Fruit fly (Drosophila melanogaster): ENCODE results near the gene CCT6.

CCT6 gene

dm6 chrX:15737110-15737509 is 9.3 kb upstream of the CCT6 start, which contains the start of gene Arp6:
Gene Arp6, minus strand, starts transcription at chrX:15737120.
- TF ChIP-seq CoRest (tag; optimal IDR thresholded peaks at IDR 0.05) (no peak), CG10267 (tag; optimal IDR thresholded peaks at IDR 0.05) (peak; percentile 38), CG15514 (GFP tag; optimal IDR thresholded peaks at IDR 0.05) (peak; percentile 26), Sry-δ (GFP tag; optimal IDR thresholded peaks at IDR 0.05) (peak; percentile 7), CG30020 (tag; optimal IDR thresholded peaks at IDR 0.05) (peak; percentile 1), Myb (GFP tag; optimal IDR thresholded peaks at IDR 0.05) (peak; percentile 48), sug (tag; optimal IDR thresholded peaks at IDR 0.05) (peak; percentile 6), crp (GFP tag; optimal IDR thresholded peaks at IDR 0.05) (peak in 1 of 2 experiments; percentile 65), tx (GFP tag; optimal IDR thresholded peaks at IDR 0.05) (no peak), unc-4 (GFP tag; IDR thresholded peaks at IDR 0.05; ENCODE audit: partially characterized antibody) (0 out of 2 replicates have a peak, but pooled peaks have one; percentile 24), fru (optimal IDR thresholded peaks at IDR 0.05) (no peak), MBD-R2 (GFP tag; IDR thresholded peaks at IDR 0.05) (no peak), CG14710 (tag; optimal IDR thresholded peaks at IDR 0.05) (peak; percentile 26), Dref (GFP tag; IDR thresholded peaks at IDR 0.05) (peak; percentile 57), sima (GFP tag; optimal IDR thresholded peaks at IDR 0.05) (no peak), Dll (GFP tag; IDR thresholded peaks at IDR 0.05; ENCODE audit: partially characterized antibody) (0 out of 4 replicates have a peak, but pooled peaks have one; percentile 42), CG3995 (GFP tag; optimal IDR thresholded peaks at IDR 0.05) (peak; percentile 65), CG6813 (GFP tag; optimal IDR thresholded peaks at IDR 0.05) (no peak), row (GFP tag; IDR thresholded peaks at IDR 0.05) (peak; percentile 61), ewg (GFP tag; optimal IDR thresholded peaks at IDR 0.05) (no peak), ham (GFP tag; IDR thresholded peaks at IDR 0.05) (no peak), BEAF-32 (GFP tag; optimal IDR thresholded peaks at IDR 0.05) (peak; percentile 32), odd (GFP tag; optimal IDR thresholded peaks at IDR 0.05) (no peak), her (GFP tag; optimal IDR thresholded peaks at IDR 0.05) (no peak), Sry-β (GFP tag; optimal IDR thresholded peaks at IDR 0.05) (peak; percentile 93), trem (tag; optimal IDR thresholded peaks at IDR 0.05) (peak; percentile 29), CG2116 (GFP tag; optimal IDR thresholded peaks at IDR 0.05) (peak; percentile 40), sens (GFP tag) (peak; percentile 43)

- TF ChIP-seq CG15011 (GFP tag; optimal IDR thresholded peaks at IDR 0.05) (no peak), ara (GFP tag; IDR thresholded peaks at IDR 0.05) (no peak), CG10565 (GFP tag; optimal IDR thresholded peaks at IDR 0.05) (no peak), Sox100B (GFP tag; optimal IDR thresholded peaks at IDR 0.05) (no peak), Doc3 (GFP tag; IDR thresholded peaks at IDR 0.05; ENCODE audit: partially characterized antibody) (no peak), fru (optimal IDR thresholded peaks at IDR 0.05) (no peak), GATAe (GFP tag; conservative IDR thresholded peaks at IDR 0.05) (no peak), CG15601 (tag; optimal IDR thresholded peaks at IDR 0.05) (no peak), CG4360 (GFP tag; IDR thresholded peaks at IDR 0.05) (no peak), CG8359 (GFP tag; optimal IDR thresholded peaks at IDR 0.05; ENCODE audit: borderline replicate concordance) (no peak), onecut (GFP tag; IDR thresholded peaks at IDR 0.05) (no peak), tio (GFP tag; optimal IDR thresholded peaks at IDR 0.05) (no peak), dan (GFP tag; IDR thresholded peaks at IDR 0.05) (no peak), Asciz (GFP tag; optimal IDR thresholded peaks at IDR 0.05) (no peak), Sry-δ (GFP tag; optimal IDR thresholded peaks at IDR 0.05) (peak; percentile 75), Atf6 (GFP tag; IDR thresholded peaks at IDR 0.05) (no peak), stwl (tag; optimal IDR thresholded peaks at IDR 0.05) (peak; percentile 9), CG6175 (GFP tag; IDR thresholded peaks at IDR 0.05) (no peak), unc-4 (GFP tag; IDR thresholded peaks at IDR 0.05; ENCODE audit: partially characterized antibody) (0 out of 2 replicates have a peak, but pooled peaks have one; percentile 48), da (GFP tag; optimal IDR thresholded peaks at IDR 0.05) (no peak), grau (tag; optimal IDR thresholded peaks at IDR 0.05) (peak; percentile 55), pzg (GFP tag; optimal IDR thresholded peaks at IDR 0.05) (peak; percentile 54), Oli (tag; optimal IDR thresholded peaks at IDR 0.05) (no peak), CG7963 (GFP tag; IDR thresholded peaks at IDR 0.05; ENCODE audit: partially characterized antibody) (0 out of 3 replicates have a peak, but pooled peaks have one; percentile 19)
Measured at dm6 chrX:15738890-15739550, 7.4 kb upstream of the CCT6 start, which contains the start of the genes CG11679 and CG8206. Gene CG11679, minus strand, starts transcription at chrX:15738954. Gene CG8206, plus strand, starts transcription at chrX:15739230.

Data from whole organism, embryonic.